Worm (Caenorhabditis elegans) whole organism, young adult: Measurements from ENCODE around the gene gcp-2.2.

Experiments used
- B0019.2 ChIP-seq: fragments of 200-800 bp; sonication (Bioruptor generic); conservative IDR thresholded peaks from 2 replicates; pipeline ENCODE4 v1.3.6; 2022; ENCODE audit warnings: missing genetic modification reagents, missing genetic modification characterization, missing compliant biosample characterization
- C06A6.2 ChIP-seq: fragments of 200-800 bp; sonication (Bioruptor generic); conservative IDR thresholded peaks from 2 replicates; pipeline ENCODE4 v1.3.6; 2022; ENCODE audit warnings: missing genetic modification characterization, missing compliant biosample characterization
- F37B4.10 ChIP-seq: fragments of 200-800 bp; sonication (Bioruptor generic); IDR thresholded peaks from 2 replicates; pipeline ENCODE4 v1.3.6; 2022; ENCODE audit warnings: missing genetic modification characterization, missing compliant biosample characterization
- K11D2.4 ChIP-seq: fragments of 200-800 bp; sonication (Bioruptor generic); IDR thresholded peaks from 2 replicates; pipeline ENCODE4 v1.3.6; 2022; ENCODE audit warnings: missing genetic modification reagents, missing genetic modification characterization, missing compliant biosample characterization
- T07F8.4 ChIP-seq: sonication (generic microtip); optimal IDR thresholded peaks from 2 replicates; lab custom pipeline; 2016; ENCODE audit warnings: mild to moderate bottlenecking, missing genetic modification characterization, moderate library complexity, missing compliant biosample characterization
- Y53G8AR.9 ChIP-seq: fragments of 200-800 bp; sonication (Bioruptor generic); conservative IDR thresholded peaks from 2 replicates; pipeline ENCODE4 v1.3.6; 2022; ENCODE audit warnings: missing genetic modification reagents, missing genetic modification characterization, missing compliant biosample characterization
- Y56A3A.18 ChIP-seq: fragments of 200-800 bp; sonication (Bioruptor generic); IDR thresholded peaks from 2 replicates; pipeline ENCODE4 v1.3.6; 2022; ENCODE audit warnings: missing genetic modification reagents, missing genetic modification characterization, missing compliant biosample characterization
- Y67H2A.10 ChIP-seq: fragments of 200-800 bp; sonication (Bioruptor generic); conservative IDR thresholded peaks from 2 replicates; pipeline ENCODE4 v1.3.6; 2022; ENCODE audit warnings: missing genetic modification reagents, missing genetic modification characterization, missing compliant biosample characterization
- ama-1 ChIP-seq, 3 experiments: fragments of 150-350 bp in 1 of 3; sonication (generic microtip) in 2 of 3; optimal IDR thresholded peaks; 2 replicates each; lab custom pipeline; 2014 to 2018; ENCODE audit warnings: missing biosample characterization in 2 of 3, missing genetic modification characterization in 2 of 3, missing genetic modification reagents in 2 of 3
- atf-7 ChIP-seq: sonication (generic microtip); optimal IDR thresholded peaks from 2 replicates; lab custom pipeline; 2017; ENCODE audit warnings: mild to moderate bottlenecking, missing genetic modification characterization, missing compliant biosample characterization
- attf-6 ChIP-seq: fragments of 200-800 bp; sonication (Bioruptor generic); IDR thresholded peaks from 2 replicates; pipeline ENCODE4 v1.3.6; 2022; ENCODE audit warnings: missing genetic modification reagents, missing genetic modification characterization, missing compliant biosample characterization
- ceh-100 ChIP-seq: fragments of 200-800 bp; sonication (Bioruptor generic); IDR thresholded peaks from 2 replicates; pipeline ENCODE4 v1.3.6; 2022; ENCODE audit warnings: missing genetic modification reagents, missing genetic modification characterization, missing compliant biosample characterization
- dpl-1 ChIP-seq: fragments of 150-350 bp; optimal IDR thresholded peaks from 2 replicates; lab custom pipeline; 2014; ENCODE audit warnings: missing biosample characterization, missing genetic modification reagents, missing genetic modification characterization
- fkh-3 ChIP-seq: sonication (generic microtip); optimal IDR thresholded peaks from 2 replicates; lab custom pipeline; 2016; ENCODE audit warnings: mild to moderate bottlenecking, missing genetic modification characterization, missing compliant biosample characterization
- lsy-27 ChIP-seq: sonication (generic microtip); optimal IDR thresholded peaks from 2 replicates; lab custom pipeline; 2017; ENCODE audit warnings: missing genetic modification characterization, mild to moderate bottlenecking, missing compliant biosample characterization, antibody characterized with exemption, missing genotype, borderline replicate concordance; ENCODE audit not compliant: insufficient read depth
- mxl-1 ChIP-seq: sonication (generic microtip); optimal IDR thresholded peaks from 2 replicates; lab custom pipeline; 2016; ENCODE audit warnings: missing genetic modification characterization, missing compliant biosample characterization
- nfya-2 ChIP-seq: fragments of 200-800 bp; sonication (Bioruptor generic); IDR thresholded peaks from 2 replicates; pipeline ENCODE4 v1.3.6; 2022; ENCODE audit warnings: missing genetic modification reagents, missing genetic modification characterization, missing compliant biosample characterization
- nhr-80 ChIP-seq: sonication (generic microtip); optimal IDR thresholded peaks from 2 replicates; lab custom pipeline; 2016; ENCODE audit warnings: missing genetic modification characterization, missing compliant biosample characterization
- pbrm-1 ChIP-seq: fragments of 200-800 bp; sonication (Bioruptor generic); IDR thresholded peaks from 2 replicates; pipeline ENCODE4 v1.3.6; 2022; ENCODE audit warnings: missing genetic modification reagents, missing genetic modification characterization, missing compliant biosample characterization
- rcor-1 ChIP-seq: fragments of 200-800 bp; sonication (Bioruptor generic); IDR thresholded peaks from 2 replicates; pipeline ENCODE4 v1.3.6; 2022; ENCODE audit warnings: missing genetic modification reagents, missing genetic modification characterization, missing compliant biosample characterization
- rpc-1 ChIP-seq, 2 experiments: fragments of 150-350 bp in 1 of 2; sonication (generic microtip) in 1 of 2; optimal IDR thresholded peaks; 2 replicates each; lab custom pipeline; 2014 to 2018; ENCODE audit warnings: missing biosample characterization in 1 of 2, missing genetic modification characterization in 1 of 2, missing genetic modification reagents in 1 of 2, missing genotype in 1 of 2
- snpc-1.3 ChIP-seq: sonication (generic microtip); optimal IDR thresholded peaks from 2 replicates; lab custom pipeline; 2017; ENCODE audit warnings: missing genetic modification characterization, mild to moderate bottlenecking, missing compliant biosample characterization, antibody characterized with exemption, moderate library complexity, missing genotype, missing genetic modification reagents; ENCODE audit not compliant: insufficient read depth
- sptf-2 ChIP-seq: fragments of 200-800 bp; sonication (Bioruptor generic); optimal IDR thresholded peaks from 2 replicates; lab custom pipeline; 2018; ENCODE audit warnings: mild to moderate bottlenecking, missing genetic modification characterization, missing compliant biosample characterization
- tbp1 ChIP-seq: fragments of 200-800 bp; sonication (Bioruptor generic); optimal IDR thresholded peaks from 2 replicates; lab custom pipeline; 2018; ENCODE audit warnings: mild to moderate bottlenecking, missing genetic modification characterization, missing compliant biosample characterization
- tbx-9 ChIP-seq: sonication (generic microtip); optimal IDR thresholded peaks from 2 replicates; lab custom pipeline; 2016; ENCODE audit warnings: borderline replicate concordance, missing genetic modification characterization, inconsistent platforms, missing compliant biosample characterization
- unc-62 ChIP-seq: fragments of 150-350 bp; optimal IDR thresholded peaks from 2 replicates; lab custom pipeline; 2014; ENCODE audit warnings: missing biosample characterization, missing genetic modification reagents, missing genetic modification characterization
- ztf-25 ChIP-seq: fragments of 200-800 bp; sonication (Bioruptor generic); IDR thresholded peaks from 2 replicates; pipeline ENCODE4 v1.3.6; 2022; ENCODE audit warnings: missing genetic modification reagents, missing genetic modification characterization, missing compliant biosample characterization
- ztf-26 ChIP-seq: sonication (generic microtip); optimal IDR thresholded peaks from 2 replicates; lab custom pipeline; 2017; ENCODE audit warnings: missing genetic modification characterization, missing compliant biosample characterization
- ztf-28 ChIP-seq: fragments of 200-800 bp; sonication (Bioruptor generic); IDR thresholded peaks from 2 replicates; pipeline ENCODE4 v1.3.6; 2022; ENCODE audit warnings: missing genetic modification reagents, missing genetic modification characterization, missing compliant biosample characterization

Gene gcp-2.2

ce11 chrX:11585894-11586293 is 48.4 kb downstream of the gcp-2.2 start:
- TF ChIP-seq Y53G8AR.9 (GFP tag; lab: Robert Waterston, UW) (no peak), mxl-1 (tag; lab: Kevin White, UChicago) (no peak), dpl-1 (no peak), lsy-27 (tag; lab: Kevin White, UChicago) (no peak), nhr-80 (tag; lab: Kevin White, UChicago) (no peak), atf-7 (tag; lab: Kevin White, UChicago) (no peak), B0019.2 (GFP tag; lab: Robert Waterston, UW) (no peak), attf-6 (no peak), tbx-9 (tag; lab: Kevin White, UChicago) (no peak)
- TF ChIP-seq, all 124 proteins: peak for 0

ce11 chrX:11590545-11590944 is 53.0 kb downstream of the gcp-2.2 start:
- TF ChIP-seq T07F8.4 (tag; lab: Kevin White, UChicago) = no peak
- TF ChIP-seq ztf-26 = no peak
- no peak for TF ChIP-seq pbrm-1 (GFP tag; lab: Robert Waterston, UW)
- TF ChIP-seq ama-1 (optimal IDR thresholded peaks at IDR 0.05; lab: Kevin White, UChicago) = no peak
- no peak for TF ChIP-seq ama-1 (GFP tag; optimal IDR thresholded peaks at IDR 0.05; lab: Kevin White, UChicago)
- no peak for TF ChIP-seq C06A6.2 (GFP tag; lab: Robert Waterston, UW)
- TF ChIP-seq ceh-100 = no peak
- no peak for TF ChIP-seq rpc-1 (optimal IDR thresholded peaks at IDR 0.05; lab: Kevin White, UChicago)
- no peak for TF ChIP-seq rpc-1 (tag; optimal IDR thresholded peaks at IDR 0.05; lab: Kevin White, UChicago)
- no peak for TF ChIP-seq fkh-3 (tag; lab: Kevin White, UChicago)
- TF ChIP-seq Y56A3A.18 (GFP tag; lab: Robert Waterston, UW) = no peak
- TF ChIP-seq sptf-2 = no peak
- no peak for TF ChIP-seq rcor-1 (GFP tag; lab: Robert Waterston, UW)
- no peak for TF ChIP-seq ztf-28 (GFP tag; lab: Robert Waterston, UW)
- no peak for TF ChIP-seq ztf-25 (GFP tag; lab: Robert Waterston, UW)
- TF ChIP-seq F37B4.10 = no peak
- no peak for TF ChIP-seq nfya-2
- no peak for TF ChIP-seq unc-62 (GFP tag; lab: Kevin White, UChicago)
- no peak for TF ChIP-seq tbp1
- TF ChIP-seq snpc-1.3 = no peak
- no peak for TF ChIP-seq Y67H2A.10 (GFP tag; lab: Robert Waterston, UW)
- no peak for TF ChIP-seq K11D2.4 (GFP tag; lab: Robert Waterston, UW)
